Fruit fly (Drosophila melanogaster) whole organism, prepupa: ENCODE measurements around the gene CG5359.

Experiments used
- Blimp-1 ChIP-seq: fragments of 200-800 bp; sonication (Bioruptor generic); optimal IDR thresholded peaks from 3 replicates; lab custom pipeline; 2017; ENCODE audit warnings: missing biosample characterization, missing genetic modification characterization, mild to moderate bottlenecking, moderate library complexity, missing genetic modification reagents
- CG11902 ChIP-seq: fragments of 200-800 bp; sonication (Bioruptor generic); optimal IDR thresholded peaks from 3 replicates; lab custom pipeline; 2016; ENCODE audit warnings: missing biosample characterization, missing genetic modification characterization
- CG16779 ChIP-seq: fragments of 200-800 bp; sonication (Bioruptor generic); optimal IDR thresholded peaks from 3 replicates; lab custom pipeline; 2017; ENCODE audit warnings: missing biosample characterization, mild to moderate bottlenecking, missing genetic modification characterization
- CG6854 ChIP-seq: fragments of 200-800 bp; sonication (Bioruptor generic); optimal IDR thresholded peaks from 2 replicates; lab custom pipeline; 2017; ENCODE audit warnings: missing biosample characterization, mild to moderate bottlenecking, missing genetic modification characterization
- Ets96B ChIP-seq: fragments of 200-800 bp; optimal IDR thresholded peaks from 2 replicates; lab custom pipeline; 2019; ENCODE audit warnings: missing biosample characterization, mild to moderate bottlenecking, missing genetic modification characterization, moderate library complexity
- OdsH ChIP-seq: fragments of 200-800 bp; sonication (Bioruptor generic); optimal IDR thresholded peaks from 3 replicates; lab custom pipeline; 2016; ENCODE audit warnings: missing biosample characterization, missing genetic modification characterization
- achi ChIP-seq: fragments of 200-800 bp; sonication (Bioruptor generic); optimal IDR thresholded peaks from 3 replicates; lab custom pipeline; 2016; ENCODE audit warnings: missing biosample characterization, missing genetic modification characterization
- acj6 ChIP-seq: fragments of 200-800 bp; sonication (Bioruptor generic); optimal IDR thresholded peaks from 3 replicates; lab custom pipeline; 2016; ENCODE audit warnings: missing biosample characterization, missing genetic modification characterization
- dac ChIP-seq: fragments of 200-800 bp; sonication (Bioruptor generic); optimal IDR thresholded peaks from 2 replicates; lab custom pipeline; 2017; ENCODE audit warnings: missing biosample characterization, mild to moderate bottlenecking, missing genetic modification characterization
- eg ChIP-seq: fragments of 200-800 bp; sonication (Bioruptor generic); IDR thresholded peaks from 3 replicates; pipeline ENCODE4 v1.3.6; 2022; ENCODE audit warnings: missing biosample characterization, missing genetic modification characterization
- esn ChIP-seq: fragments of 200-800 bp; sonication (Bioruptor generic); optimal IDR thresholded peaks from 2 replicates; lab custom pipeline; 2016; ENCODE audit warnings: missing biosample characterization, mild to moderate bottlenecking, missing genetic modification characterization, moderate library complexity
- fd85E ChIP-seq: fragments of 200-800 bp; sonication (Bioruptor generic); optimal IDR thresholded peaks from 3 replicates; lab custom pipeline; 2016; ENCODE audit warnings: missing biosample characterization, missing genetic modification characterization

dm6 chr3R:9951679-9952078 lies 49.4 kb downstream of the CG5359 start:
- TF ChIP-seq CG6854 (GFP tag; lab: Kevin White, UChicago) (no peak), OdsH (GFP tag; lab: Kevin White, UChicago) (no peak), achi (GFP tag; lab: Kevin White, UChicago) (no peak), CG16779 (tag; lab: Kevin White, UChicago) (no peak), acj6 (no peak), Ets96B (tag; lab: Kevin White, UChicago) (no peak), fd85E (GFP tag; lab: Kevin White, UChicago) (no peak), dac (no peak), CG11902 (GFP tag; lab: Kevin White, UChicago) (no peak), esn (no peak), Blimp-1 (GFP tag; lab: Kevin White, UChicago) (no peak), eg (GFP tag; lab: Robert Waterston, UW) (no peak)
